Fruit fly (Drosophila melanogaster) whole organism, embryonic: Measurements from ENCODE around the gene Ras85D.

Experiments used
- CG10462 ChIP-seq: fragments of 200-800 bp; sonication (Bioruptor generic); optimal IDR thresholded peaks from 2 replicates; lab custom pipeline; 2016; ENCODE audit warnings: missing biosample characterization, missing genetic modification characterization
- CG10979 ChIP-seq: fragments of 200-800 bp; sonication (Bioruptor generic); optimal IDR thresholded peaks from 2 replicates; lab custom pipeline; 2018; ENCODE audit warnings: missing biosample characterization, mild to moderate bottlenecking, missing genetic modification characterization, moderate library complexity
- CG12236 ChIP-seq: fragments of 200-800 bp; sonication (Bioruptor generic); optimal IDR thresholded peaks from 2 replicates; lab custom pipeline; 2016; ENCODE audit warnings: missing biosample characterization, missing genetic modification characterization
- CG14014 ChIP-seq: fragments of 200-800 bp; sonication (Bioruptor generic); IDR thresholded peaks from 2 replicates; pipeline ENCODE4 v1.3.6; 2022; ENCODE audit warnings: missing biosample characterization, missing genetic modification characterization
- CG14050 ChIP-seq: fragments of 200-800 bp; sonication (Bioruptor generic); IDR thresholded peaks from 3 replicates; pipeline ENCODE4 v1.3.6; 2022; ENCODE audit warnings: missing biosample characterization, missing genetic modification characterization
- CG15011 ChIP-seq: fragments of 200-800 bp; sonication (Bioruptor generic); optimal IDR thresholded peaks from 3 replicates; lab custom pipeline; 2018; ENCODE audit warnings: missing biosample characterization, mild to moderate bottlenecking, missing genetic modification characterization
- CG15269 ChIP-seq: fragments of 200-800 bp; sonication (Bioruptor generic); optimal IDR thresholded peaks from 2 replicates; lab custom pipeline; 2018; ENCODE audit warnings: missing biosample characterization, mild to moderate bottlenecking, missing genetic modification characterization, moderate library complexity
- CG15479 ChIP-seq: fragments of 200-800 bp; sonication (Bioruptor generic); optimal IDR thresholded peaks from 3 replicates; lab custom pipeline; 2019; ENCODE audit warnings: missing biosample characterization, mild to moderate bottlenecking, missing genetic modification characterization, moderate library complexity
- CG15696 ChIP-seq: fragments of 200-800 bp; sonication (Bioruptor generic); optimal IDR thresholded peaks from 2 replicates; lab custom pipeline; 2019; ENCODE audit warnings: missing biosample characterization, mild to moderate bottlenecking, missing genetic modification characterization, moderate library complexity
- CG1602 ChIP-seq: fragments of 200-800 bp; sonication (Bioruptor generic); optimal IDR thresholded peaks from 3 replicates; lab custom pipeline; 2016; ENCODE audit warnings: missing biosample characterization, missing genetic modification characterization
- CG16779 ChIP-seq: fragments of 200-800 bp; sonication (Bioruptor generic); IDR thresholded peaks from 2 replicates; pipeline ENCODE4 v1.3.6; 2022; ENCODE audit warnings: missing biosample characterization, missing genetic modification characterization
- CG17359 ChIP-seq: fragments of 200-800 bp; sonication (Bioruptor generic); optimal IDR thresholded peaks from 3 replicates; lab custom pipeline; 2018; ENCODE audit warnings: missing biosample characterization, mild to moderate bottlenecking, missing genetic modification characterization, moderate library complexity
- CG17361 ChIP-seq: fragments of 200-800 bp; sonication (Bioruptor generic); IDR thresholded peaks from 3 replicates; pipeline ENCODE4 v1.3.6; 2022; ENCODE audit warnings: missing biosample characterization, missing genetic modification characterization
- CG1792 ChIP-seq: fragments of 200-800 bp; sonication (Bioruptor generic); optimal IDR thresholded peaks from 2 replicates; lab custom pipeline; 2016; ENCODE audit warnings: missing biosample characterization, missing genetic modification characterization
- CG1832 ChIP-seq: fragments of 200-800 bp; sonication (Bioruptor generic); optimal IDR thresholded peaks from 2 replicates; lab custom pipeline; 2017; ENCODE audit warnings: missing biosample characterization, mild to moderate bottlenecking, missing genetic modification characterization, inconsistent platforms
- CG30431 ChIP-seq: fragments of 200-800 bp; sonication (Bioruptor generic); optimal IDR thresholded peaks from 2 replicates; lab custom pipeline; 2017; ENCODE audit warnings: missing biosample characterization, missing genetic modification characterization
- CG32532 ChIP-seq: fragments of 200-800 bp; sonication (Bioruptor generic); IDR thresholded peaks from 2 replicates; pipeline ENCODE4 v1.3.6; 2022; ENCODE audit warnings: missing biosample characterization, missing genetic modification characterization
- CG4282 ChIP-seq: fragments of 200-800 bp; sonication (Bioruptor generic); optimal IDR thresholded peaks from 2 replicates; lab custom pipeline; 2016; ENCODE audit warnings: missing biosample characterization, missing genetic modification characterization
- CG4404 ChIP-seq: fragments of 200-800 bp; sonication (Bioruptor generic); IDR thresholded peaks from 2 replicates; pipeline ENCODE4 v1.3.6; 2022; ENCODE audit warnings: missing biosample characterization, missing genetic modification characterization
- CG4730 ChIP-seq: fragments of 200-800 bp; sonication (Bioruptor generic); IDR thresholded peaks from 2 replicates; pipeline ENCODE4 v1.3.6; 2022; ENCODE audit warnings: missing biosample characterization, missing genetic modification characterization
- CG6254 ChIP-seq: fragments of 200-800 bp; sonication (Bioruptor generic); optimal IDR thresholded peaks from 3 replicates; lab custom pipeline; 2017; ENCODE audit warnings: mild to moderate bottlenecking, missing biosample characterization, missing genetic modification reagents, missing genetic modification characterization
- CG6272 ChIP-seq: fragments of 200-800 bp; sonication (Bioruptor generic); IDR thresholded peaks from 2 replicates; pipeline ENCODE4 v1.3.6; 2022; ENCODE audit warnings: missing biosample characterization, missing genetic modification characterization
- CG7745 ChIP-seq: fragments of 200-800 bp; sonication (Bioruptor generic); optimal IDR thresholded peaks from 2 replicates; lab custom pipeline; 2018; ENCODE audit warnings: missing biosample characterization, mild to moderate bottlenecking, missing genetic modification characterization, moderate library complexity
- CG7786 ChIP-seq: fragments of 200-800 bp; sonication (Bioruptor generic); optimal IDR thresholded peaks from 2 replicates; lab custom pipeline; 2016; ENCODE audit warnings: missing biosample characterization, missing genetic modification characterization
- CG8281 ChIP-seq: fragments of 200-800 bp; sonication (Bioruptor generic); optimal IDR thresholded peaks from 2 replicates; lab custom pipeline; 2018; ENCODE audit warnings: missing biosample characterization, mild to moderate bottlenecking, missing genetic modification characterization, moderate library complexity
- CG9727 ChIP-seq: fragments of 200-800 bp; sonication (Bioruptor generic); optimal IDR thresholded peaks from 3 replicates; lab custom pipeline; 2017; ENCODE audit warnings: missing biosample characterization, mild to moderate bottlenecking, missing genetic modification characterization
- CHES-1-like ChIP-seq: fragments of 200-800 bp; sonication (Bioruptor generic); optimal IDR thresholded peaks from 2 replicates; lab custom pipeline; 2016; ENCODE audit warnings: missing biosample characterization, missing genetic modification characterization
- Dbx ChIP-seq: fragments of 200-800 bp; sonication (Bioruptor generic); IDR thresholded peaks from 3 replicates; pipeline ENCODE4 v1.3.6; 2022; ENCODE audit warnings: missing biosample characterization, missing genetic modification characterization
- GATAe ChIP-seq: fragments of 200-800 bp; sonication (Bioruptor generic); conservative IDR thresholded peaks from 2 replicates; pipeline ENCODE4 v1.3.6; 2022; ENCODE audit warnings: missing biosample characterization, missing genetic modification characterization
- Max ChIP-seq: fragments of 200-800 bp; sonication (Bioruptor generic); optimal IDR thresholded peaks from 2 replicates; lab custom pipeline; 2016; ENCODE audit warnings: missing biosample characterization, mild to moderate bottlenecking, missing genetic modification characterization
- Med ChIP-seq: fragments of 200-800 bp; sonication (Bioruptor generic); peaks from one replicate; lab custom pipeline; 2016; ENCODE audit warnings: missing biosample characterization, missing genetic modification characterization, mild to moderate bottlenecking, inconsistent platforms, moderate library complexity
- Neu2 ChIP-seq: fragments of 200-800 bp; sonication (Bioruptor generic); optimal IDR thresholded peaks from 3 replicates; lab custom pipeline; 2016; ENCODE audit warnings: missing biosample characterization, missing genetic modification characterization, borderline replicate concordance
- NfI ChIP-seq: fragments of 200-800 bp; sonication (Bioruptor generic); optimal IDR thresholded peaks from 3 replicates; lab custom pipeline; 2018; ENCODE audit warnings: missing biosample characterization, mild to moderate bottlenecking, missing genetic modification characterization, moderate library complexity
- Oaz ChIP-seq: fragments of 200-800 bp; sonication (Bioruptor generic); IDR thresholded peaks from 2 replicates; pipeline ENCODE4 v1.3.6; 2022; ENCODE audit warnings: missing biosample characterization, missing genetic modification characterization
- Rfx ChIP-seq: fragments of 200-800 bp; sonication (Bioruptor generic); IDR thresholded peaks from 2 replicates; pipeline ENCODE4 v1.3.6; 2022; ENCODE audit warnings: missing biosample characterization, missing genetic modification characterization
- Rx ChIP-seq: fragments of 200-800 bp; sonication (Bioruptor generic); IDR thresholded peaks from 2 replicates; pipeline ENCODE4 v1.3.6; 2022; ENCODE audit warnings: missing biosample characterization, missing genetic modification characterization
- ara ChIP-seq: fragments of 200-800 bp; sonication (Bioruptor generic); IDR thresholded peaks from 2 replicates; pipeline ENCODE4 v1.3.6; 2022; ENCODE audit warnings: missing biosample characterization, missing genetic modification characterization
- eve ChIP-seq, 2 experiments: fragments of >200 bp; optimal IDR thresholded peaks; 2 replicates each; lab custom pipeline; 2017; ENCODE audit warnings: missing biosample characterization in 2 of 2, missing genetic modification characterization in 2 of 2
- fd3F ChIP-seq: fragments of 200-800 bp; sonication (Bioruptor generic); optimal IDR thresholded peaks from 2 replicates; lab custom pipeline; 2018; ENCODE audit warnings: missing biosample characterization, mild to moderate bottlenecking, missing genetic modification characterization, moderate library complexity
- gcm2 ChIP-seq: fragments of 200-800 bp; sonication (Bioruptor generic); optimal IDR thresholded peaks from 2 replicates; lab custom pipeline; 2016; ENCODE audit warnings: missing biosample characterization, missing genetic modification characterization
- ken ChIP-seq: fragments of 200-800 bp; sonication (Bioruptor generic); IDR thresholded peaks from 3 replicates; pipeline ENCODE4 v1.3.6; 2022; ENCODE audit warnings: missing biosample characterization, missing genetic modification characterization
- lab ChIP-seq: fragments of 200-800 bp; sonication (Bioruptor generic); optimal IDR thresholded peaks from 3 replicates; lab custom pipeline; 2017; ENCODE audit warnings: missing biosample characterization, missing genetic modification characterization, mild to moderate bottlenecking, moderate library complexity, missing genetic modification reagents
- lov ChIP-seq, 2 experiments: fragments of 200-800 bp in 1 of 2; fragments of >200 bp in 1 of 2; sonication (Bioruptor generic) in 1 of 2; IDR thresholded peaks in 1 of 2; optimal IDR thresholded peaks in 1 of 2; 2 replicates in 1 of 2; 3 replicates in 1 of 2; pipeline versions ENCODE4 v1.3.6 to Lab custom; 2017 to 2022; ENCODE audit warnings: missing biosample characterization in 1 of 2, missing genetic modification characterization in 1 of 2
- nmo ChIP-seq: fragments of 200-800 bp; sonication (Bioruptor generic); optimal IDR thresholded peaks from 2 replicates; lab custom pipeline; 2018; ENCODE audit warnings: missing biosample characterization, mild to moderate bottlenecking, missing genetic modification characterization, moderate library complexity
- odd ChIP-seq: fragments of 200-800 bp; sonication (Bioruptor generic); optimal IDR thresholded peaks from 2 replicates; lab custom pipeline; 2017; ENCODE audit warnings: missing biosample characterization, mild to moderate bottlenecking, missing genetic modification characterization
- pho ChIP-seq: fragments of 200-800 bp; sonication (Bioruptor generic); optimal IDR thresholded peaks from 2 replicates; lab custom pipeline; 2016; ENCODE audit warnings: missing biosample characterization, missing genetic modification characterization
- row ChIP-seq: fragments of 200-800 bp; sonication (Bioruptor generic); IDR thresholded peaks from 3 replicates; pipeline ENCODE4 v1.3.6; 2022; ENCODE audit warnings: missing biosample characterization, missing genetic modification characterization
- seq ChIP-seq: fragments of 200-800 bp; sonication (Bioruptor generic); IDR thresholded peaks from 2 replicates; pipeline ENCODE4 v1.3.6; 2022; ENCODE audit warnings: missing biosample characterization, missing genetic modification characterization
- sr ChIP-seq: fragments of 200-800 bp; sonication (Bioruptor generic); IDR thresholded peaks from 3 replicates; pipeline ENCODE4 v1.3.6; 2022; ENCODE audit warnings: missing biosample characterization, missing genetic modification characterization
- ssp ChIP-seq: fragments of 200-800 bp; sonication (Bioruptor generic); IDR thresholded peaks from 2 replicates; pipeline ENCODE4 v1.3.6; 2022; ENCODE audit warnings: missing biosample characterization, missing genetic modification characterization
- sug ChIP-seq: fragments of 200-800 bp; optimal IDR thresholded peaks from 2 replicates; lab custom pipeline; 2019; ENCODE audit warnings: missing biosample characterization, mild to moderate bottlenecking, missing genetic modification characterization, moderate library complexity
- trem ChIP-seq: fragments of 200-800 bp; optimal IDR thresholded peaks from 3 replicates; lab custom pipeline; 2019; ENCODE audit warnings: missing biosample characterization, mild to moderate bottlenecking, missing genetic modification characterization, moderate library complexity

Ras85D gene

DNA sequence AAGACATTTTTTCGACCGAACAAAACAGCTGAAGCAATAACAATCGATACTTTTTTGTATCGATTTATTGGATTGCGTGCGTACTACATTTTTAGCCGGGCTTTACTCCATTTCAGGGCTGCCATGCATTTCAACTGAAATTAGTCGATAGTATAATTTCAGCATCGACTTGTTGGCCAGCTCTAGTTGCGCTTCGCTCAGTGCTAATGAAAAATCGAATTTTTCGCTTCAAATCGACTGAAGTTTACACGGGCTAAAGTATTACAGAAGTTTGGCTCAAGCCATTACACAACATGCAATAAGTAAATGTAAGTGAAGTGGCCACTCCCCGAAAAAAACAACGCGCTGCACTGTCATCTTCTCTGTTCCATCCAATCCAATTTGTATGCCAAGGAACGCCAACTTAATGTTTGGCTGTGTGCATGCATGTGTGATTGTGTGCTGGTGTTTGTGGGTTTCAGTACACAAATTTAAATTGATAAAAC, 3.0 kb upstream of the Ras85D start, which contains the start of the genes mRpL47, CG8176 and Kdm3 (continued):
- TF ChIP-seq CG10979 (tag; lab: Kevin White, UChicago) (peak; percentile 50), trem (peak; percentile 90), ara (GFP tag; lab: Robert Waterston, UW) (no peak), Neu2 (GFP tag; lab: Kevin White, UChicago) (no peak), Rx (GFP tag; lab: Robert Waterston, UW) (no peak), Max (peak; percentile 13), CHES-1-like (peak; percentile 91), CG15269 (tag; lab: Kevin White, UChicago) (no peak), CG15479 (GFP tag; lab: Kevin White, UChicago) (no peak), CG8281 (tag; lab: Kevin White, UChicago) (no peak), eve (GFP tag; optimal IDR thresholded peaks at IDR 0.05; lab: Kevin White, UChicago) (no peak), CG4404 (GFP tag; lab: Robert Waterston, UW) (no peak), CG6254 (GFP tag; lab: Kevin White, UChicago) (no peak), CG9727 (GFP tag; lab: Kevin White, UChicago) (peak; percentile 28), NfI (GFP tag; lab: Kevin White, UChicago) (peak; percentile 61), CG4730 (GFP tag; lab: Robert Waterston, UW) (no peak), lab (GFP tag; lab: Kevin White, UChicago) (no peak), CG14050 (GFP tag; lab: Robert Waterston, UW) (no peak), CG17359 (tag; lab: Kevin White, UChicago) (no peak), CG7745 (peak; percentile 55), CG10462 (no peak), Dbx (GFP tag; lab: Robert Waterston, UW) (no peak), pho (peak; percentile 87), gcm2 (GFP tag; lab: Kevin White, UChicago) (no peak), CG32532 (no peak), CG1792 (GFP tag; lab: Kevin White, UChicago) (peak; percentile 74), row (no peak), CG17361 (GFP tag; lab: Robert Waterston, UW) (no peak), GATAe (GFP tag; lab: Robert Waterston, UW) (no peak), sug (tag; lab: Kevin White, UChicago) (peak; percentile 74), CG6272 (GFP tag; lab: Robert Waterston, UW) (peak; percentile 73), Rfx (GFP tag; lab: Robert Waterston, UW) (no peak), ken (GFP tag; lab: Robert Waterston, UW) (no peak), CG1832 (GFP tag; lab: Kevin White, UChicago) (no peak), CG30431 (GFP tag; lab: Kevin White, UChicago) (peak; percentile 19), Med (GFP tag; lab: Kevin White, UChicago) (peak; percentile 98), CG7786 (GFP tag; lab: Kevin White, UChicago) (peak; percentile 72), Oaz (GFP tag; lab: Robert Waterston, UW) (no peak), CG12236 (GFP tag; lab: Kevin White, UChicago) (no peak), seq (GFP tag; lab: Robert Waterston, UW) (no peak), CG15696 (tag; lab: Kevin White, UChicago) (peak; percentile 51), ssp (GFP tag; lab: Robert Waterston, UW) (no peak), nmo (GFP tag; lab: Kevin White, UChicago) (peak; percentile 87), lov (optimal IDR thresholded peaks at IDR 0.05; lab: Kevin White, UChicago) (no peak), lov (GFP tag; IDR thresholded peaks at IDR 0.05; lab: Robert Waterston, UW) (no peak), sr (GFP tag; lab: Robert Waterston, UW) (no peak), CG16779 (no peak), odd (GFP tag; lab: Kevin White, UChicago) (no peak), CG1602 (GFP tag; lab: Kevin White, UChicago) (peak; percentile 38), CG14014 (no peak), fd3F (GFP tag; lab: Kevin White, UChicago) (no peak), CG4282 (GFP tag; lab: Kevin White, UChicago) (peak; percentile 68), CG15011 (GFP tag; lab: Kevin White, UChicago) (no peak)
